Worm (Caenorhabditis elegans) whole organism, dauer: Measurements from ENCODE around the gene F19B6.1.

Source experiments
- unc-62 ChIP-seq: sonication (generic microtip); optimal IDR thresholded peaks from 2 replicates; lab custom pipeline; 2017; ENCODE audit warnings: missing biosample characterization, missing genetic modification reagents, missing genetic modification characterization

The F19B6.1 gene

ce11 chrIV:12335798-12336197 lies at the start of gene F19B6.1:
F19B6.1 (minus strand) TSS chrIV:12336075.
- TF ChIP-seq unc-62 (GFP tag; lab: Kevin White, UChicago), result no peak

DNA sequence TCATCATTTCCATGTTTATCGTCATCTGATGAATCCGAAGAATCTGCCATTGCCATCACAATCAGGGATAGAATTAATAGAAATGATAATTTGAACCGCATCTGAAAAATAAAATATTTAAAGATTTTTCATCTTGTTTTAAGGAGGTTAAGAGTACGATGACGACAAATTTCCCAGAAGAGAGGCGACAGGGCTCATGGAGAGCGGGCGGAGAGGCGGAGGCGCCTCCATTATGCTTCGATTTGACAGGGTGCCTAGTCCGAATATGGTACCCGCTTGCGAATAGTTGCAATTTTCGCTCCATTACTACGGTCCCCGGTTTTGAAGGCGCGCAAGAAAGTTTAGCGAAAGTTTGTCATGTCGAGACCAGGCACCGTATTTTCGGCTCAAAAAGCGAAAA lies 49.2 kb upstream of the F19B6.1 start, which contains the start of gene F28D1.6:
F28D1.6 (minus strand) TSS at position 101 of the 400 bp plus-strand sequence.
- TF ChIP-seq unc-62 (GFP tag; lab: Kevin White, UChicago), result no peak

DNA sequence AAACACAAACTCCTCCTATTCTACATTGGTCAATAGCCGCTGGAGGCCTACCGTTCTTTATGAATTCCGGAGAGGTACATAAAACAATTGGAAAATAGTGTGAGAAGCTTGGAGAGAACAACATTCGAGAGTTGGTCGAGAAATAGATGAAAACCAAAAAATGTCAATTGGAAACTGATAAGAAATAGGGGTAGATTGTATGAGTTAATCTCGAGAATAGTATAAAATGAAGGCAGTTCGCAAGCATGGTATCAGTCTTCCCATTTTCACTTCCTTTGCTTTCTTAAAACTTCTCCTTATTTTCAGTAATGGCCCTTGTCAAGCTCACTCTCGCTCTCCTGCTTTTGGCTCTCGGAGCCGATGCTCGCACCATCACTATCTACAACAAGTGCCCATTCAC lies 47.0 kb upstream of the F19B6.1 start, which contains the start of gene thn-2:
thn-2 (plus strand) TSS at position 307 of the 400 bp plus-strand sequence.
- no peak for TF ChIP-seq unc-62 (GFP tag; lab: Kevin White, UChicago)

- no peak for TF ChIP-seq unc-62 (GFP tag; lab: Kevin White, UChicago)
These were observed 43.9 kb upstream of the F19B6.1 start, which contains the start of gene thn-1 for ce11 chrIV:12379784-12380183. thn-1 (plus strand) TSS chrIV:12380084.

- no peak for TF ChIP-seq unc-62 (GFP tag; lab: Kevin White, UChicago)
These were observed 43.0 kb upstream of the F19B6.1 start for ce11 chrIV:12378919-12379318.

- TF ChIP-seq unc-62 (GFP tag; lab: Kevin White, UChicago), result no peak
These were observed 40.1 kb upstream of the F19B6.1 start, which contains the start of gene atz-1 for ce11 chrIV:12376021-12376420. atz-1 (minus strand) TSS chrIV:12376121.

DNA sequence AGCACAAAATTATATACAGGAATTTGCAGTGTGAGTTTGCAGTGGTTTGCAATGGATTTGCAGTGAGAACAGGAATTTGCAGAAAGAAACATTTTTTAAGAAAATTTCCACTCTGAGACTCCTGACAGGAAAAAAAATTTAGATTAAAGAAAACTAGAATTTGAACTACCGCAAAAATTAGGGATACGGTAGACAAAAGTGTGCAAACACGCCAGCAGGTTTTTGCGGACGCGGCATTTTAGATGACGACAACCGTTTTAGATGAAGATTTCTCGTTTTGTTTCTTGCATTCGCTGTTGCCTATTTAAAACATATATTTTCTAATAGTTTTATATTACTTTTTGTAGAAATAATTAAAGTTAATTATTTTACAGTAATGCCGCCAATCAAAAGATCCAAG lies 36.0 kb upstream of the F19B6.1 start, which contains the start of gene wdr-46:
wdr-46 (plus strand) TSS at position 375 of the 400 bp plus-strand sequence.
- TF ChIP-seq unc-62 (GFP tag; lab: Kevin White, UChicago), result no peak

ce11 chrIV:12371340-12371739 lies 35.5 kb upstream of the F19B6.1 start:
- TF ChIP-seq unc-62 (GFP tag; lab: Kevin White, UChicago), result no peak

ce11 chrIV:12366571-12366970 lies 30.7 kb upstream of the F19B6.1 start:
- no peak for TF ChIP-seq unc-62 (GFP tag; lab: Kevin White, UChicago)

- no peak for TF ChIP-seq unc-62 (GFP tag; lab: Kevin White, UChicago)
These were observed 29.1 kb upstream of the F19B6.1 start for ce11 chrIV:12364964-12365363.

DNA sequence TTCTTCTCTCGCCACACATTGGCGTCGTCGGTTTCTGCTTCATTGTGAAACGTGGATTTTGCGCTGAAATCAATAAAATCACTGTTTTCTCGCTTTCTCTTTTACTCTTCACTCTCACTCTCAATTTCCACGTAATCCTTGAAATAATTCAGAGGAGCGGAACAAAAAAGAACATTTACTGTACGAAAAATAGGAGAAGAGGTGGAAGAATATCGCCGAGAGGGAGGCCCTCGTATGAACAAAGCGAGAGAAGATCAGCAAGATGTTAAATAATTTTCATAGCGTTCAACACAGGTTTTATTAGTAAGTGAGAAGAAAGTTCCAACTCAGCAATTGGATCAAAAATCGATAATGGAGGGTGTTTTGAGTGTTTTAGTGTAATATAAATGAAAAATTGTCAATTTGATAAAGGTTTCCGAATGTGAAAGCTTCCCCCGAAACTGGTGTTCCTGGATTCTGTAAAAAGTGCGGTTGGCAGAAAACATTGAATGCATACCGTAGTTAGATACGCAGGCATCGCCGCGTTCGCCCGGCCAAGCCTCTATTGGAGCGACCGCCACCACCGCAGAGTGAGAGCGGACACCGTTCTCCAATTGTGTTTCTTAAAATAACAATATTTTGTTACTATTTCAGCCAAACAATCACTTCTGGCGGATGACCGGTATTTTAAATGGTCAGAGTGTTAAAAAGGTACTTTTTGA lies 25.7 kb upstream of the F19B6.1 start, which contains the start of the genes ccr-4 and ZC518.8:
ccr-4 (plus strand) TSS at position 151 of the 701 bp plus-strand sequence.
ZC518.8 (minus strand) TSS at position 517 of the 701 bp plus-strand sequence.
- TF ChIP-seq unc-62 (GFP tag; lab: Kevin White, UChicago), result no peak

DNA sequence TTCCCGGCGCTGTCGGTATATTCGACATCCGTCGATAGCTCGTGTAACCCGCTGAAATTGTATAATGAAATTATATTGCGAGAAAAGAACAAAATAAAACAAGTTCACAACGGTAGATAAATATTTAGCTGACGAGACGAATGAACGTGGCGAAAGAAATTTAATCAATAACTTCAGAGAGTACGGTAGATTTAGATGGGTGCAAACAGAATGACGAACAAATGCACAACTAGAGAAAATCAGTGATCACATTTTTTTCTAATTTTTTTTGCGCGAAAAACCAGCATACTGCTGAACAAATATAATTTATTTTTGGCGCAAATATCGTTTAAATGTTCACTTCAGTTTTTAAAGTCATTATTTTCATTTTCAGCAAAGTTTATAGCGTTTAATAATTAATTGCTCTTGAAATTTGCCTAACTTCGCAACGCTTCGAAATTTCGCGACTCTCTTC lies 24.9 kb upstream of the F19B6.1 start, which contains the start of gene sec-24.2:
sec-24.2 (minus strand) TSS at position 51 of the 454 bp plus-strand sequence.
- TF ChIP-seq unc-62 (GFP tag; lab: Kevin White, UChicago), result no peak

ce11 chrIV:12359979-12360378 lies 24.1 kb upstream of the F19B6.1 start:
- no peak for TF ChIP-seq unc-62 (GFP tag; lab: Kevin White, UChicago)

DNA sequence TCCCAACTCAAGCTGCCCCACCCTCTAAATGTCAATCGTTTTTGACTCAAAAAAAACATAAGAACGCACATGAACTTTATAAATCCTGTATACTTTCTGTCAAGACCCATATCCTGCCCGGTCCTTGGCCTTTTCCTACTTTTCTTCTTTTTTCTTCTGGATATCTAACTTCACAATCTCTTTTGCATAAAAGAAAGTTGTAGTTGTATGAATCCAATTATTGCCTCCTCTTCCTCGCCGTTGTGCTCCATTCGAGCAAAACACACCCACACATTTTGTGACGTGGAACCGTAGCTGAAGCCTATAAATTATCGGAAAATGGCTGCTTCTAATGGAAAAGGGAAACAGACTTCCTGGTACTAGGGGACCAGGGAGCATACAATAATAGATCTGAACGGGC lies 14.4 kb upstream of the F19B6.1 start:
- no peak for TF ChIP-seq unc-62 (GFP tag; lab: Kevin White, UChicago)

ce11 chrIV:12349639-12350038 lies 13.8 kb upstream of the F19B6.1 start, which contains the start of gene best-22:
best-22 (plus strand) TSS chrIV:12349939.
- no peak for TF ChIP-seq unc-62 (GFP tag; lab: Kevin White, UChicago)

DNA sequence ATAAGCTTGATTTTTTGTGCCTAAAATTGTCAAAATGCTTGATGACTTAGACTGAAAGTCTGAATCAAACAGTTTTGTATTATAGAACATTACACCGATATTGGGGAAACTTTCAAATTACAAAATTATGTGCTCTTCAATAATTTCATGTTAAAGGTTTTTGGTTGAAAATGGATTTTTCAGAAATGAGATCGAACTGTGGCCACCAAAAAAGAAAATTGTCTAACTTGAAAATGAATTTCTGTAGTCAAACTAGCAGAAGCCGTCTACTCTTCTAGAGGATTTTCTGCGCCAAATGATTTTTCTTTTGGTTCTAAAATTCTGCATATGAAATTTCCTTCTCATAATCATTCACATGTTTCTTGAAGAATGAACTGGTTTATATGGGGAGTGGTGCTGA lies 5.0 kb upstream of the F19B6.1 start:
- no peak for TF ChIP-seq unc-62 (GFP tag; lab: Kevin White, UChicago)
